Fruit fly (Drosophila melanogaster): Measurements from ENCODE around the gene lz.

- TF ChIP-seq Myc (optimal IDR thresholded peaks at IDR 0.05) (no peak), ttk (optimal IDR thresholded peaks at IDR 0.05) (no peak), insv (optimal IDR thresholded peaks at IDR 0.05) (no peak)
Measured at dm6 chrX:9284024-9284738, at the start of gene lz.

Measured in Kc167 (cell line).